Worm (Caenorhabditis elegans) whole organism, young adult: ENCODE results near the gene bbs-4.
A peak's percentile ranks its signal among the peaks of the same experiment; 100 is the strongest.

ENCODE experiments used
- D2030.7 ChIP-seq: fragments of 200-800 bp; sonication (Bioruptor generic); IDR thresholded peaks from 2 replicates; pipeline ENCODE4 v1.3.6; 2022; ENCODE audit warnings: missing genetic modification reagents, missing genetic modification characterization, missing compliant biosample characterization
- F37B4.10 ChIP-seq: fragments of 200-800 bp; sonication (Bioruptor generic); IDR thresholded peaks from 2 replicates; pipeline ENCODE4 v1.3.6; 2022; ENCODE audit warnings: missing genetic modification characterization, missing compliant biosample characterization
- attf-6 ChIP-seq: fragments of 200-800 bp; sonication (Bioruptor generic); IDR thresholded peaks from 2 replicates; pipeline ENCODE4 v1.3.6; 2022; ENCODE audit warnings: missing genetic modification reagents, missing genetic modification characterization, missing compliant biosample characterization
- ceh-40 ChIP-seq: fragments of 200-800 bp; sonication (Bioruptor generic); IDR thresholded peaks from 2 replicates; pipeline ENCODE4 v1.3.6; 2022; ENCODE audit warnings: missing genetic modification characterization, missing compliant biosample characterization
- pha-4 ChIP-seq: fragments of 150-350 bp; sonication (generic microtip); optimal IDR thresholded peaks from 2 replicates; lab custom pipeline; 2014; ENCODE audit warnings: missing biosample characterization, missing genetic modification reagents, missing genetic modification characterization
- snpc-1.1 ChIP-seq: sonication (generic microtip); optimal IDR thresholded peaks from 2 replicates; lab custom pipeline; 2017; ENCODE audit warnings: missing genetic modification characterization, mild to moderate bottlenecking, missing compliant biosample characterization, antibody characterized with exemption, moderate library complexity, missing genotype, missing genetic modification reagents; ENCODE audit not compliant: insufficient read depth
- snpc-4 ChIP-seq, 5 experiments: fragments of 150-350 bp in 1 of 5; sonication (generic microtip) in 4 of 5; optimal IDR thresholded peaks; 2 replicates each; lab custom pipeline; 2014 to 2018; ENCODE audit warnings: missing genetic modification characterization in 5 of 5, missing biosample characterization in 3 of 5, antibody characterized with exemption in 2 of 5, mild to moderate bottlenecking in 2 of 5, missing compliant biosample characterization in 2 of 5, missing genotype in 2 of 5, moderate library complexity in 2 of 5, missing genetic modification reagents in 1 of 5
- unc-62 ChIP-seq: fragments of 150-350 bp; optimal IDR thresholded peaks from 2 replicates; lab custom pipeline; 2014; ENCODE audit warnings: missing biosample characterization, missing genetic modification reagents, missing genetic modification characterization
- ztf-28 ChIP-seq: fragments of 200-800 bp; sonication (Bioruptor generic); IDR thresholded peaks from 2 replicates; pipeline ENCODE4 v1.3.6; 2022; ENCODE audit warnings: missing genetic modification reagents, missing genetic modification characterization, missing compliant biosample characterization

DNA sequence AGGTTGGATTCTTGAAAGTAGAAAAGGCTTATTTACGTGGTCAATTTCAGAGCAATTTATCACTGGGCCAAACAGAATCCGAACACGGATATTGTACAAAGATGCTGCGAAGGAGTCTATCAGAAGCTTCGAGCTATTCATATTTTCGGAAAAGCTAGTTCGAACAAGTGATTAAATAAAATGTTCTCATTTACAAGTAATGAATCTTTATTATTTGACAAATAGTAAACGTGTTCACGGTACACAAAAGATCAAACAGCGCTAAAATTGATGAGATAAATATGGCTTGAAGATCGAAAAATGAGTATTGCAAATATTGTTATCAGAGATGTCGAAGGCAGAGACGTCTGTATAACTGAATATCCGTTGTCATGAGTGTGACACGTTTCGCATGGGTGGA, 3.1 kb upstream of the bbs-4 start:
- no peak; the same call in 1 of the 2 replicates for TF ChIP-seq D2030.7 (GFP tag; lab: Robert Waterston, UW)
- no peak for TF ChIP-seq snpc-4 (GFP tag; optimal IDR thresholded peaks at IDR 0.05; lab: Kevin White, UChicago)
- peak in 1 of 4 experiments; percentile 10 for TF ChIP-seq snpc-4 (tag; optimal IDR thresholded peaks at IDR 0.05; lab: Kevin White, UChicago)
- TF ChIP-seq unc-62 (GFP tag; lab: Kevin White, UChicago): no peak
- no peak for TF ChIP-seq pha-4 (tag; lab: Kevin White, UChicago)
- no peak for TF ChIP-seq snpc-1.1 (tag; lab: Kevin White, UChicago)
- TF ChIP-seq F37B4.10 (GFP tag; lab: Robert Waterston, UW): no peak
- 0 out of 2 replicates have a peak, but pooled peaks have one; percentile 18 for TF ChIP-seq ceh-40
- TF ChIP-seq ztf-28: no peak
- peak; percentile 80 for TF ChIP-seq attf-6
